Worm (Caenorhabditis elegans): ENCODE results near the gene gmeb-1.

DNA sequence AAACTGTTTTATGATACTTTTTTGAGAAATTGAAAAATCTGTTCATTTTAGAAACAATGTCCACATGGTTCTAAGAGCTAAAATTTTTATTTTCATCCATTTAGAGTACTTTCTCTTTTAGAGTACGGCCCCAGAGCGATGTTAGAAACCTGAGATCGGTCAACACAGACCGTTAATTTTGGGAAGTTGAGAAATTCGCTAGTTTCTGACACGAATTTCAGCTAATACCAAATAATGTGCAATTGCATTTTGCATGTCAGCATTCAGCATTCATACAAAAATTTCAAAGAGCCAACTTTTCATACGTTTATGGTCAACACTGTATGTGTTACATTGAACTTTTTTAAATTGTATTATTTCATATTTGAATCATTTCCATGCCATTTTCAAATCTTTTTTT is 14.5 kb upstream of the gmeb-1 start:
- no peak for TF ChIP-seq nhr-77 (tag; optimal IDR thresholded peaks at IDR 0.05)
- no peak for TF ChIP-seq nhr-11 (tag; optimal IDR thresholded peaks at IDR 0.05)
- no peak for TF ChIP-seq ztf-4 (tag; optimal IDR thresholded peaks at IDR 0.05)
- TF ChIP-seq daf-12 (tag; optimal IDR thresholded peaks at IDR 0.05), result no peak
- TF ChIP-seq ztf-11 (tag; optimal IDR thresholded peaks at IDR 0.05), result no peak

Data from whole organism, L3 larva.